4 fruit fly cellular contexts compared by ENCODE assay signal in genomic region chr3R:9411928-9412640, dm6.
TF ChIP-seq lines count a peak whose summit lies in the region.

Task7 (minus strand) TSS chr3R:9412293.
alpha-Man-IIa (plus strand) TSS chr3R:9412548.

- TF ChIP-seq CTCF in whole organism, embryonic (GFP tag; optimal IDR thresholded peaks at IDR 0.05; lab: Kevin White, UChicago), result no peak

TF ChIP-seq in whole organism, adult, 20 proteins besides CTCF, POLR2A, EP300 and RAD21:
- no peak for TF ChIP-seq Crg-1 (GFP tag; optimal IDR thresholded peaks at IDR 0.05; lab: Kevin White, UChicago)
- TF ChIP-seq tj (GFP tag; optimal IDR thresholded peaks at IDR 0.05; lab: Kevin White, UChicago), result no peak
- TF ChIP-seq ovo (GFP tag; optimal IDR thresholded peaks at IDR 0.05; lab: Kevin White, UChicago), result peak; percentile 80

TF ChIP-seq in whole organism, embryonic, 481 proteins besides CTCF, POLR2A, EP300 and RAD21 (continues in another document):
- TF ChIP-seq Gsc (GFP tag; IDR thresholded peaks at IDR 0.05; lab: Robert Waterston, UW) (no peak), Bgb (GFP tag; IDR thresholded peaks at IDR 0.05; lab: Robert Waterston, UW; ENCODE audit: partially characterized antibody) (0 out of 2 replicates have a peak, but pooled peaks have one; percentile 31), sqz (GFP tag; optimal IDR thresholded peaks at IDR 0.05; lab: Kevin White, UChicago) (peak; percentile 71), pb (GFP tag; optimal IDR thresholded peaks at IDR 0.05; lab: Kevin White, UChicago) (no peak), CG5180 (GFP tag; optimal IDR thresholded peaks at IDR 0.05; lab: Kevin White, UChicago) (peak; percentile 46), CG1603 (tag; optimal IDR thresholded peaks at IDR 0.05; lab: Kevin White, UChicago) (no peak), tx (GFP tag; optimal IDR thresholded peaks at IDR 0.05; lab: Kevin White, UChicago) (no peak), Trl (optimal IDR thresholded peaks at IDR 0.05; lab: Kevin White, UChicago) (no peak), Trl (GFP tag; optimal IDR thresholded peaks at IDR 0.05; lab: Kevin White, UChicago) (no peak), Jarid2 (GFP tag; optimal IDR thresholded peaks at IDR 0.05; lab: Kevin White, UChicago) (no peak), E2f2 (GFP tag; IDR thresholded peaks at IDR 0.05; lab: Robert Waterston, UW) (peak; percentile 30; the same call in 1 of the 2 replicates), tgo (GFP tag; IDR thresholded peaks at IDR 0.05; lab: Robert Waterston, UW) (no peak), corto (GFP tag; optimal IDR thresholded peaks at IDR 0.05; lab: Kevin White, UChicago) (no peak), sna (GFP tag; IDR thresholded peaks at IDR 0.05; lab: Robert Waterston, UW; ENCODE audit: partially characterized antibody) (0 out of 2 replicates have a peak, but pooled peaks have one; percentile 26), CG7786 (GFP tag; optimal IDR thresholded peaks at IDR 0.05; lab: Kevin White, UChicago) (no peak), CG1024 (GFP tag; IDR thresholded peaks at IDR 0.05; lab: Robert Waterston, UW) (no peak), Aef1 (GFP tag; IDR thresholded peaks at IDR 0.05; lab: Robert Waterston, UW) (no peak), CG1602 (GFP tag; optimal IDR thresholded peaks at IDR 0.05; lab: Kevin White, UChicago) (no peak), MBD-R2 (GFP tag; IDR thresholded peaks at IDR 0.05; lab: Robert Waterston, UW) (peak; percentile 65), otp (GFP tag; IDR thresholded peaks at IDR 0.05; lab: Robert Waterston, UW) (no peak), tap (tag; optimal IDR thresholded peaks at IDR 0.05; lab: Kevin White, UChicago) (no peak), Meics (GFP tag; optimal IDR thresholded peaks at IDR 0.05; lab: Kevin White, UChicago) (no peak), CG11696 (GFP tag; IDR thresholded peaks at IDR 0.05; lab: Robert Waterston, UW) (no peak), p53 (GFP tag; optimal IDR thresholded peaks at IDR 0.05; lab: Kevin White, UChicago) (no peak), tna (GFP tag; IDR thresholded peaks at IDR 0.05; lab: Robert Waterston, UW; ENCODE audit: partially characterized antibody) (no peak), CG2116 (GFP tag; optimal IDR thresholded peaks at IDR 0.05; lab: Kevin White, UChicago) (peak; percentile 66), CG31224 (GFP tag; IDR thresholded peaks at IDR 0.05; lab: Robert Waterston, UW) (no peak), Dp (GFP tag; optimal IDR thresholded peaks at IDR 0.05; lab: Kevin White, UChicago) (peak; percentile 27), Med (GFP tag; lab: Kevin White, UChicago) (peak; percentile 50), CG3407 (GFP tag; optimal IDR thresholded peaks at IDR 0.05; lab: Kevin White, UChicago) (no peak)

TF ChIP-seq in whole organism, prepupa, 60 proteins besides CTCF, POLR2A, EP300 and RAD21:
- TF ChIP-seq pdm3 (GFP tag; optimal IDR thresholded peaks at IDR 0.05; lab: Kevin White, UChicago) (no peak), CG8119 (GFP tag; IDR thresholded peaks at IDR 0.05; lab: Robert Waterston, UW) (no peak), Hr4 (GFP tag; optimal IDR thresholded peaks at IDR 0.05; lab: Kevin White, UChicago) (no peak), Gug (GFP tag; IDR thresholded peaks at IDR 0.05; lab: Robert Waterston, UW) (no peak), Eip93F (GFP tag; optimal IDR thresholded peaks at IDR 0.05; lab: Kevin White, UChicago) (peak; percentile 12), eg (GFP tag; IDR thresholded peaks at IDR 0.05; lab: Robert Waterston, UW) (no peak), cyc (GFP tag; optimal IDR thresholded peaks at IDR 0.05; lab: Kevin White, UChicago) (no peak), topi (GFP tag; optimal IDR thresholded peaks at IDR 0.05; lab: Kevin White, UChicago) (no peak), svp (GFP tag; lab: Kevin White, UChicago) (no peak), fkh (GFP tag; optimal IDR thresholded peaks at IDR 0.05; lab: Kevin White, UChicago) (peak; percentile 68)

TF ChIP-seq in whole organism, wandering third instar larva, 38 proteins besides CTCF, POLR2A, EP300 and RAD21:
- TF ChIP-seq Myc (optimal IDR thresholded peaks at IDR 0.05; lab: Kevin White, UChicago), result peak; percentile 35
- no peak for TF ChIP-seq Sp1 (GFP tag; optimal IDR thresholded peaks at IDR 0.05; lab: Kevin White, UChicago)
TF ChIP-seq in whole organism, wandering third instar larva: peak in this region for 1.
